Worm (Caenorhabditis elegans): ENCODE measurements around the gene srd-55.

DNA sequence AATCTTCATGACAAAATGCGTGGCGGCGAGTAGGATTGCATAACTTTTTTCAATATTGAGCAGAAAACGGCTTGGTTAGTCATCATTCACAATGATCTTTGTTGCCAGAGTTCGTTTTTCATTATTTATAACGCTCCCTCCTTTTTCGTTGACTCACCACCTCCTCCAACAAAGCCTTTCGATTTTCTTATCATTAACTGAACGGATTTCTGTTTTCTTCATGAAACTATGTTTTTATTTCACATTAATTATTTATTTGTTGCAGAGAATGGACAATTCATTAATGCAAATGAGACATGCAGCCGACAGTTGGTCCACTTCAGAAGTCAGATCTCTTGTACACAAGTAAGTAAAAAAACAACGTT lies 13.6 kb upstream of the srd-55 start, which contains the start of gene bath-44:
- no peak for TF ChIP-seq nhr-12 (tag; optimal IDR thresholded peaks at IDR 0.05)
- no peak for TF ChIP-seq lin-13 (GFP tag; optimal IDR thresholded peaks at IDR 0.05)
- no peak for TF ChIP-seq snpc-4 (tag; optimal IDR thresholded peaks at IDR 0.05)
- no peak for TF ChIP-seq dmd-4 (tag; optimal IDR thresholded peaks at IDR 0.05)
- no peak for TF ChIP-seq ZK546.5 (tag; optimal IDR thresholded peaks at IDR 0.05)
- TF ChIP-seq unc-62 (GFP tag; optimal IDR thresholded peaks at IDR 0.05), result no peak
- TF ChIP-seq skn-1 (tag; optimal IDR thresholded peaks at IDR 0.05), result no peak
- TF ChIP-seq elt-3 (tag; optimal IDR thresholded peaks at IDR 0.05), result no peak
- no peak for TF ChIP-seq R02D3.7 (tag; optimal IDR thresholded peaks at IDR 0.05)
- no peak for TF ChIP-seq peb-1 (tag; optimal IDR thresholded peaks at IDR 0.05)
- no peak for TF ChIP-seq nhr-11 (tag; optimal IDR thresholded peaks at IDR 0.05)
- TF ChIP-seq fos-1 (tag; optimal IDR thresholded peaks at IDR 0.05), result no peak
- TF ChIP-seq ztf-11 (tag; optimal IDR thresholded peaks at IDR 0.05), result no peak
- TF ChIP-seq nhr-23 (tag; optimal IDR thresholded peaks at IDR 0.05), result no peak

Data from whole organism, L2 larva.